Worm (Caenorhabditis elegans): ENCODE data around the gene dagl-2.

The dagl-2 gene

DNA sequence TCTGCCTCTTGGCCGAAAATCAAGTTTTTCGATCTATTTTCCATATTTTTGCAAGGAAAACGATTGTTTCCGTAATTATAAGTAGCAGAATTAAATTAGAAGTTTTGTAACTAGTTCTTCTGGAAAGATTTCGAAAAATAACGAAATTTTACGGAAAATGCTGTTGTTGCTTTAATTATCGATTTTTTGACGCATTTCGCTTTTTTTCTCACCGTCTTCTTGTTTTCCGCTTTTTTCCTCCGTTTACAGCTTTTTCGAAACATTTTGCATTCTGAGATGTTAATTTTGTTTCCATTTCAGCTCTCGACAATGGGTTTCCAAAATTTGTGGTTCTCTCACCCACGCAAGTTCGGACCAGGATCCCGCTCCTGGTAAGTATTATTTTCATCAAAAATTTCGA lies 10.9 kb upstream of the dagl-2 start, which contains the start of gene rps-29:
rps-29 (plus strand) TSS at position 301 of the 400 bp plus-strand sequence.
- TF ChIP-seq C34F6.9 (tag; optimal IDR thresholded peaks at IDR 0.05) (no peak), ama-1 (optimal IDR thresholded peaks at IDR 0.05) (no peak), dmd-4 (tag; optimal IDR thresholded peaks at IDR 0.05) (no peak), mdl-1 (tag; optimal IDR thresholded peaks at IDR 0.05) (no peak), nhr-129 (tag; optimal IDR thresholded peaks at IDR 0.05) (no peak), peb-1 (tag; optimal IDR thresholded peaks at IDR 0.05) (no peak), mab-5 (tag; optimal IDR thresholded peaks at IDR 0.05) (no peak), sem-4 (tag; optimal IDR thresholded peaks at IDR 0.05) (no peak)

DNA sequence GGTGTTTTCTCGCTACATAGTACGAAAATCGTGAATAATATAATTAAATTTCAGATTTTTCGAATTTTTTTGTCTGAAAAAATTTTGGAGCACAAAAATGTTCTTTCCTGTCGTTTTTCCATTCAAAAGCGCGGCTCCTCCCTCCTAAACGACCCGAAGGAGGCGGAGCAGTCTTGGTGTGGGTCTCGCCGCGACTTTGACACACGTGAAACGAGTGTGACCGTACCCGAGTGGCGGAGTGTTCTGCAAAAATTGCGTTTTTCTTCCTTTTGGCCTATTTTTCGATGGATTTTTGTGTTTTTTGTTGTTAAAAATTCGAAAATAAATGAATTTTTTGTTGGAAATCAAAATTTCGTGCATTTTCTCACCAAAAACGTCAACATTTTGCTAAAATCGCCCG lies 10.5 kb upstream of the dagl-2 start, which contains the start of gene snt-2:
snt-2 (minus strand) TSS at position 139 of the 400 bp plus-strand sequence.
- no peak for TF ChIP-seq ztf-1 (GFP tag; conservative IDR thresholded peaks at IDR 0.05)
- no peak for TF ChIP-seq aly-2 (tag; optimal IDR thresholded peaks at IDR 0.05)
- TF ChIP-seq sma-9 (GFP tag; optimal IDR thresholded peaks at IDR 0.05) = peak; percentile 40
- TF ChIP-seq sma-9 (tag; optimal IDR thresholded peaks at IDR 0.05) = no peak
- peak; percentile 61 for TF ChIP-seq sma-3 (GFP tag; optimal IDR thresholded peaks at IDR 0.05)
- no peak for TF ChIP-seq lin-39 (tag; optimal IDR thresholded peaks at IDR 0.05)
- TF ChIP-seq lsy-2 (tag; optimal IDR thresholded peaks at IDR 0.05) = peak; percentile 97 to 99
- TF ChIP-seq nhr-237 (tag; optimal IDR thresholded peaks at IDR 0.05) = no peak
- TF ChIP-seq alr-1 (tag; optimal IDR thresholded peaks at IDR 0.05) = no peak
- peak; percentile 81 for TF ChIP-seq crh-2 (tag; optimal IDR thresholded peaks at IDR 0.05)
- no peak for TF ChIP-seq mbf-1 (tag; optimal IDR thresholded peaks at IDR 0.05)
- TF ChIP-seq skn-1 (tag; optimal IDR thresholded peaks at IDR 0.05) = no peak
- no peak for TF ChIP-seq R02D3.7 (tag; optimal IDR thresholded peaks at IDR 0.05)
- no peak for TF ChIP-seq zag-1 (tag; optimal IDR thresholded peaks at IDR 0.05)
- peak; percentile 56 for TF ChIP-seq nhr-21 (tag; optimal IDR thresholded peaks at IDR 0.05)
- TF ChIP-seq elt-1 (tag; optimal IDR thresholded peaks at IDR 0.05) = no peak
- no peak for TF ChIP-seq egl-27 (tag; optimal IDR thresholded peaks at IDR 0.05)
- TF ChIP-seq mdl-1 (tag; optimal IDR thresholded peaks at IDR 0.05) = peak in 1 of 2 experiments; percentile 39
- peak; percentile 36 for TF ChIP-seq ZK546.5 (tag; optimal IDR thresholded peaks at IDR 0.05)
- TF ChIP-seq nhr-12 (tag; optimal IDR thresholded peaks at IDR 0.05) = no peak
- no peak for TF ChIP-seq ceh-82 (tag; optimal IDR thresholded peaks at IDR 0.05)
- TF ChIP-seq C34F6.9 (tag; optimal IDR thresholded peaks at IDR 0.05) = peak; percentile 72
- TF ChIP-seq gmeb-1 (tag; optimal IDR thresholded peaks at IDR 0.05) = peak; percentile 78
- TF ChIP-seq mab-5 (tag; optimal IDR thresholded peaks at IDR 0.05) = peak; percentile 4
- peak; percentile 72 for TF ChIP-seq lin-11 (tag; optimal IDR thresholded peaks at IDR 0.05)
- no peak for TF ChIP-seq dmd-4 (tag; optimal IDR thresholded peaks at IDR 0.05)
- TF ChIP-seq F13H6.1 (tag; optimal IDR thresholded peaks at IDR 0.05) = peak; percentile 45
- peak; percentile 25 for TF ChIP-seq snpc-4 (tag; optimal IDR thresholded peaks at IDR 0.05)
- TF ChIP-seq lin-13 (GFP tag; optimal IDR thresholded peaks at IDR 0.05) = peak; percentile 75
- TF ChIP-seq Y55F3AM.14 (GFP tag; optimal IDR thresholded peaks at IDR 0.05) = peak; percentile 36
- peak; percentile 92 for TF ChIP-seq unc-55 (GFP tag; optimal IDR thresholded peaks at IDR 0.05)
- TF ChIP-seq ztf-4 (tag; optimal IDR thresholded peaks at IDR 0.05) = no peak
- no peak for TF ChIP-seq unc-39 (tag; optimal IDR thresholded peaks at IDR 0.05)
- TF ChIP-seq nhr-129 (tag; optimal IDR thresholded peaks at IDR 0.05) = peak; percentile 71
- peak; percentile 48 for TF ChIP-seq fos-1 (tag; optimal IDR thresholded peaks at IDR 0.05)
- peak; percentile 21 for TF ChIP-seq ceh-16 (tag; optimal IDR thresholded peaks at IDR 0.05)
- TF ChIP-seq nhr-6 (tag; optimal IDR thresholded peaks at IDR 0.05) = no peak
- no peak for TF ChIP-seq ztf-11 (tag; optimal IDR thresholded peaks at IDR 0.05)
- TF ChIP-seq peb-1 (tag; optimal IDR thresholded peaks at IDR 0.05) = no peak
- no peak for TF ChIP-seq nhr-11 (tag; optimal IDR thresholded peaks at IDR 0.05)
- TF ChIP-seq nhr-25 (tag; optimal IDR thresholded peaks at IDR 0.05) = peak; percentile 50

DNA sequence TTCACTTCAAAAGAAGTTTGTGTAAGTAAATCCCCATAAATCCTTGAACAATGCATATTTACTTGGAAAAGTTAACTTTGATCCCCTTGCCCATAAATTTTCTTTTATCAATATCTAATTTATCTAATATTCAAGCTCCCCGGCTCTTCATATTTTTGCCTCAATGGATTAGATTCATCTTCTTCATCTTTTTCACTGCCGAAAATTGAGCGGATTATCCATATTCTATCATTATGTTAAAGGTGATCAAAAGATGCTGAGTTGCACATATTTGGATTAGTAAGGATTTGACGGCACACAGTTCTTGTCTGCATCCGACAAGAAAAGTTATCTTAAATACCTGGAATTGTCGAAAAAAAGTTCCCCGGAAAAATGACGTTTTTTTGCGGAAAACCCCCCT lies 7.5 kb upstream of the dagl-2 start:
- TF ChIP-seq lin-13 (GFP tag; optimal IDR thresholded peaks at IDR 0.05) = no peak
- TF ChIP-seq zag-1 (tag; optimal IDR thresholded peaks at IDR 0.05) = no peak
- no peak for TF ChIP-seq aly-2 (tag; optimal IDR thresholded peaks at IDR 0.05)
- TF ChIP-seq elt-3 (tag; optimal IDR thresholded peaks at IDR 0.05) = no peak
- no peak for TF ChIP-seq unc-39 (tag; optimal IDR thresholded peaks at IDR 0.05)
- no peak for TF ChIP-seq blmp-1 (tag; optimal IDR thresholded peaks at IDR 0.05; ENCODE audit: insufficient read depth)
- no peak for TF ChIP-seq sma-9 (GFP tag; optimal IDR thresholded peaks at IDR 0.05)
- TF ChIP-seq sma-9 (tag; optimal IDR thresholded peaks at IDR 0.05) = no peak
- no peak for TF ChIP-seq peb-1 (tag; optimal IDR thresholded peaks at IDR 0.05)
- no peak for TF ChIP-seq nhr-12 (tag; optimal IDR thresholded peaks at IDR 0.05)
- no peak for TF ChIP-seq C34F6.9 (tag; optimal IDR thresholded peaks at IDR 0.05)
